Fruit fly (Drosophila melanogaster): ENCODE results near the gene CG9922.
A peak's percentile ranks its signal among the peaks of the same experiment; 100 is the strongest.

Gene CG9922

DNA sequence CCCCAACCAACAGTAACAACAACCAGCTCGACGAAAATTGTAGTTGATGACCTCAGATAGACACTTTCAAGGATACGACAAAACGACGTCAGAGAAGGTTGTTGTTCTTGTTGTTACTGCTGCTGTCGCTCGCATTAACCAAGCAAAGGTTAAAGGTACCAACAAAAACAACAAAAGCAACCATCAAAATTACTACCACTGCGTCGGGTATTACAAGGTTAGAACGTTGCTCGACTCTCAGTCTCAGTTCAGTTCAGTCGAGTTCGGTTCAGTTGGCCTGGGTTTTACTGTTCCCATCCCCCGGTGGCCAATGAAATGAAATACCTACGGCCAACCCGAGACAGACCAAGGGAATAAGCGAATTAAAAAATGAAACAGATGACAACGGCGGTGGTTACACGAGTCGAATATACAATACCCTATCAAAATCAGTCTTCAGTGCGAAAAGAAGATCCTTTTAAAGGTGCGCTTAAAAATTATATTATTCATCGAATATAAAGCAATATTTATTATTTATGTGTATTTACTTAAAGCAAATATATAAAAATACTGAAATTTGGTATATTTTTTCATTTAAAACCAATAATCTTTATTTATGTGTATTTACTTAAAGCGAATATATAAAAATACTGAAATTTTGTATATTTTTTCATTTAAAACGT lies 22.2 kb downstream of the CG9922 start (continued):
- no peak for TF ChIP-seq h (optimal IDR thresholded peaks at IDR 0.05)
- peak; percentile 35 for TF ChIP-seq CG13296 (GFP tag; optimal IDR thresholded peaks at IDR 0.05)
- TF ChIP-seq gce (GFP tag; IDR thresholded peaks at IDR 0.05): peak; percentile 41; the same call in 1 of the 3 replicates
- TF ChIP-seq CG3281 (GFP tag; optimal IDR thresholded peaks at IDR 0.05): no peak
- TF ChIP-seq Hand (GFP tag; optimal IDR thresholded peaks at IDR 0.05): no peak
- TF ChIP-seq CG16815 (GFP tag; optimal IDR thresholded peaks at IDR 0.05): no peak
- TF ChIP-seq BtbVII (GFP tag; optimal IDR thresholded peaks at IDR 0.05): no peak

dm6 chr3R:14012478-14013146 lies 23.6 kb downstream of the CG9922 start:
- TF ChIP-seq Med (GFP tag) (peak; percentile 99), CG5245 (GFP tag; optimal IDR thresholded peaks at IDR 0.05) (peak; percentile 93), zen (tag; optimal IDR thresholded peaks at IDR 0.05) (peak; percentile 94), Hr51 (GFP tag; optimal IDR thresholded peaks at IDR 0.05) (peak; percentile 50 to 89), Taf1 (GFP tag; IDR thresholded peaks at IDR 0.05) (peak; percentile 91), Sox102F (GFP tag; optimal IDR thresholded peaks at IDR 0.05) (peak; percentile 87), CG15011 (GFP tag; optimal IDR thresholded peaks at IDR 0.05) (peak; percentile 85), Neu2 (GFP tag; optimal IDR thresholded peaks at IDR 0.05; ENCODE audit: borderline replicate concordance) (peak; percentile 68), CG14860 (GFP tag; IDR thresholded peaks at IDR 0.05; ENCODE audit: partially characterized antibody) (peak; percentile 70; the same call in 2 of the 3 replicates), tap (tag; optimal IDR thresholded peaks at IDR 0.05) (peak; percentile 90), Bdp1 (GFP tag; optimal IDR thresholded peaks at IDR 0.05) (peak; percentile 41), BEAF-32 (GFP tag; optimal IDR thresholded peaks at IDR 0.05) (no peak), stwl (tag; optimal IDR thresholded peaks at IDR 0.05) (peak; percentile 74), NFAT (GFP tag; IDR thresholded peaks at IDR 0.05) (peak; percentile 91), tup (GFP tag; optimal IDR thresholded peaks at IDR 0.05) (peak; percentile 34), bigmax (GFP tag; optimal IDR thresholded peaks at IDR 0.05) (no peak), Optix (GFP tag; IDR thresholded peaks at IDR 0.05) (peak; percentile 93), Antp (GFP tag; optimal IDR thresholded peaks at IDR 0.05) (peak; percentile 87), CG6272 (GFP tag; IDR thresholded peaks at IDR 0.05) (peak; percentile 89), CG9876 (GFP tag; optimal IDR thresholded peaks at IDR 0.05) (peak; percentile 15), CG11247 (GFP tag; IDR thresholded peaks at IDR 0.05) (peak; percentile 92), YL-1 (GFP tag; optimal IDR thresholded peaks at IDR 0.05) (peak; percentile 12), Ada2b (GFP tag; IDR thresholded peaks at IDR 0.05) (peak; percentile 97), Ets65A (GFP tag) (peak; percentile 97), psq (GFP tag; optimal IDR thresholded peaks at IDR 0.05) (peak; percentile 30), MESR4 (GFP tag; optimal IDR thresholded peaks at IDR 0.05) (peak; percentile 6), Blimp-1 (GFP tag; optimal IDR thresholded peaks at IDR 0.05) (peak; percentile 92), Sry-β (GFP tag; optimal IDR thresholded peaks at IDR 0.05) (peak; percentile 43), Side (GFP tag; optimal IDR thresholded peaks at IDR 0.05) (peak; percentile 95), CG12391 (tag; optimal IDR thresholded peaks at IDR 0.05) (peak; percentile 84), fd96Cb (tag; optimal IDR thresholded peaks at IDR 0.05) (peak; percentile 95), CG8388 (GFP tag; optimal IDR thresholded peaks at IDR 0.05) (peak; percentile 62), bbx (GFP tag; IDR thresholded peaks at IDR 0.05; ENCODE audit: partially characterized antibody) (no peak), Dll (GFP tag; IDR thresholded peaks at IDR 0.05; ENCODE audit: partially characterized antibody) (no peak), usp (GFP tag; optimal IDR thresholded peaks at IDR 0.05) (no peak), gsb (GFP tag; IDR thresholded peaks at IDR 0.05) (peak; percentile 92), gro (GFP tag; optimal IDR thresholded peaks at IDR 0.05) (peak; percentile 90), CG4820 (GFP tag; optimal IDR thresholded peaks at IDR 0.05) (peak; percentile 97), CG12744 (GFP tag; optimal IDR thresholded peaks at IDR 0.05) (peak; percentile 41), CG5953 (GFP tag; IDR thresholded peaks at IDR 0.05) (peak; percentile 86)
